Worm (Caenorhabditis elegans): ENCODE data around the gene acdh-13.

- no peak for TF ChIP-seq zag-1 (tag; optimal IDR thresholded peaks at IDR 0.05)
- TF ChIP-seq fkh-4 (tag; optimal IDR thresholded peaks at IDR 0.05; ENCODE audit: borderline replicate concordance) = no peak
- TF ChIP-seq lin-39 (tag; optimal IDR thresholded peaks at IDR 0.05) = no peak
- no peak for TF ChIP-seq elt-3 (tag; optimal IDR thresholded peaks at IDR 0.05)
- no peak for TF ChIP-seq swsn-7 (tag; optimal IDR thresholded peaks at IDR 0.05)
- TF ChIP-seq hpl-2 (GFP tag; optimal IDR thresholded peaks at IDR 0.05) = no peak
- no peak for TF ChIP-seq nhr-11 (tag; optimal IDR thresholded peaks at IDR 0.05)
- TF ChIP-seq aha-1 (tag; optimal IDR thresholded peaks at IDR 0.05) = no peak
- TF ChIP-seq unc-62 (GFP tag; optimal IDR thresholded peaks at IDR 0.05) = no peak
- no peak for TF ChIP-seq alr-1 (tag; optimal IDR thresholded peaks at IDR 0.05; ENCODE audit: borderline replicate concordance)
- TF ChIP-seq fos-1 (tag; optimal IDR thresholded peaks at IDR 0.05) = no peak
- no peak for TF ChIP-seq snpc-4 (tag; optimal IDR thresholded peaks at IDR 0.05)
- no peak for TF ChIP-seq tbx-2 (tag; optimal IDR thresholded peaks at IDR 0.05)
- TF ChIP-seq ama-1 (optimal IDR thresholded peaks at IDR 0.05) = no peak
These were observed 25.4 kb upstream of the acdh-13 start for ce11 chrIV:8523981-8524380.

Measured in whole organism, L1 larva.